Worm (Caenorhabditis elegans) whole organism, young adult: ENCODE results near the gene obr-1.
A peak's percentile ranks its signal among the peaks of the same experiment; 100 is the strongest.

Source experiments
- C06A6.2 ChIP-seq: fragments of 200-800 bp; sonication (Bioruptor generic); conservative IDR thresholded peaks from 2 replicates; pipeline ENCODE4 v1.3.6; 2022; ENCODE audit warnings: missing genetic modification characterization, missing compliant biosample characterization
- C17E4.6 ChIP-seq: fragments of 200-800 bp; sonication (Bioruptor generic); IDR thresholded peaks from 2 replicates; pipeline ENCODE4 v1.3.6; 2022; ENCODE audit warnings: missing genetic modification reagents, missing genetic modification characterization, missing compliant biosample characterization
- F22D6.2 ChIP-seq: sonication (generic microtip); optimal IDR thresholded peaks from 2 replicates; lab custom pipeline; 2016; ENCODE audit warnings: mild to moderate bottlenecking, missing genetic modification characterization, missing compliant biosample characterization
- F23B12.7 ChIP-seq: sonication (generic microtip); optimal IDR thresholded peaks from 2 replicates; lab custom pipeline; 2017; ENCODE audit warnings: missing genetic modification characterization, mild to moderate bottlenecking, missing compliant biosample characterization, antibody characterized with exemption, moderate library complexity; ENCODE audit not compliant: insufficient read depth
- F33H1.4 ChIP-seq: fragments of 200-800 bp; sonication (Bioruptor generic); IDR thresholded peaks from 2 replicates; pipeline ENCODE4 v1.3.6; 2022; ENCODE audit warnings: missing genetic modification reagents, missing genetic modification characterization, missing compliant biosample characterization
- F39B2.1 ChIP-seq: fragments of 200-800 bp; sonication (Bioruptor generic); IDR thresholded peaks from 2 replicates; pipeline ENCODE4 v1.3.6; 2022; ENCODE audit warnings: missing genetic modification reagents, missing genetic modification characterization, missing compliant biosample characterization
- F52B5.7 ChIP-seq: sonication (generic microtip); optimal IDR thresholded peaks from 2 replicates; lab custom pipeline; 2016; ENCODE audit warnings: mild to moderate bottlenecking, missing genetic modification characterization, missing compliant biosample characterization
- F55B11.4 ChIP-seq: sonication (generic microtip); optimal IDR thresholded peaks from 2 replicates; lab custom pipeline; 2016; ENCODE audit warnings: missing compliant biosample characterization, missing genetic modification characterization, borderline replicate concordance; ENCODE audit not compliant: insufficient read depth
- T07F8.4 ChIP-seq: sonication (generic microtip); optimal IDR thresholded peaks from 2 replicates; lab custom pipeline; 2016; ENCODE audit warnings: mild to moderate bottlenecking, missing genetic modification characterization, moderate library complexity, missing compliant biosample characterization
- akir-1 ChIP-seq: fragments of 200-800 bp; sonication (Bioruptor generic); optimal IDR thresholded peaks from 2 replicates; lab custom pipeline; 2018; ENCODE audit warnings: mild to moderate bottlenecking, missing genetic modification characterization, moderate library complexity, missing compliant biosample characterization
- aptf-2 ChIP-seq: fragments of 200-800 bp; sonication (Bioruptor generic); conservative IDR thresholded peaks from 2 replicates; pipeline ENCODE4 v1.3.6; 2022; ENCODE audit warnings: missing genetic modification reagents, missing genetic modification characterization, missing compliant biosample characterization
- atf-7 ChIP-seq: sonication (generic microtip); optimal IDR thresholded peaks from 2 replicates; lab custom pipeline; 2017; ENCODE audit warnings: mild to moderate bottlenecking, missing genetic modification characterization, missing compliant biosample characterization
- athp-1 ChIP-seq: sonication (generic microtip); optimal IDR thresholded peaks from 2 replicates; lab custom pipeline; 2017; ENCODE audit warnings: mild to moderate bottlenecking, missing genetic modification characterization, missing compliant biosample characterization
- attf-5 ChIP-seq: fragments of 200-800 bp; sonication (Bioruptor generic); optimal IDR thresholded peaks from 2 replicates; lab custom pipeline; 2018; ENCODE audit warnings: mild to moderate bottlenecking, missing genetic modification characterization, missing compliant biosample characterization
- ccch-3 ChIP-seq: fragments of 200-800 bp; sonication (Bioruptor generic); optimal IDR thresholded peaks from 2 replicates; lab custom pipeline; 2018; ENCODE audit warnings: mild to moderate bottlenecking, missing genetic modification characterization, missing compliant biosample characterization
- cebp-1 ChIP-seq, 2 experiments: fragments of 200-800 bp in 1 of 2; sonication (Bioruptor generic) in 1 of 2; sonication (generic microtip) in 1 of 2; IDR thresholded peaks in 1 of 2; optimal IDR thresholded peaks in 1 of 2; 2 replicates each; pipeline versions ENCODE4 v1.3.6 to Lab custom; 2017 to 2022; ENCODE audit warnings: missing compliant biosample characterization in 2 of 2, missing genetic modification characterization in 2 of 2, mild to moderate bottlenecking in 1 of 2, missing genetic modification reagents in 1 of 2, moderate library complexity in 1 of 2
- ceh-27 ChIP-seq: fragments of 200-800 bp; sonication (Bioruptor generic); optimal IDR thresholded peaks from 2 replicates; lab custom pipeline; 2018; ENCODE audit warnings: mild to moderate bottlenecking, missing genetic modification characterization, moderate library complexity, missing compliant biosample characterization
- ceh-58 ChIP-seq: fragments of 200-800 bp; sonication (Bioruptor generic); IDR thresholded peaks from 2 replicates; pipeline ENCODE4 v1.3.6; 2022; ENCODE audit warnings: missing genetic modification characterization, missing compliant biosample characterization
- dox-1 ChIP-seq: fragments of 200-800 bp; sonication (Bioruptor generic); IDR thresholded peaks from 2 replicates; pipeline ENCODE4 v1.3.6; 2022; ENCODE audit warnings: missing genetic modification reagents, missing genetic modification characterization, missing compliant biosample characterization
- egl-18 ChIP-seq: fragments of 200-800 bp; sonication (Bioruptor generic); IDR thresholded peaks from 2 replicates; pipeline ENCODE4 v1.3.6; 2022; ENCODE audit warnings: missing genetic modification reagents, missing genetic modification characterization, missing compliant biosample characterization
- fkh-3 ChIP-seq: sonication (generic microtip); optimal IDR thresholded peaks from 2 replicates; lab custom pipeline; 2016; ENCODE audit warnings: mild to moderate bottlenecking, missing genetic modification characterization, missing compliant biosample characterization
- gei-17 ChIP-seq: fragments of 200-800 bp; sonication (Bioruptor generic); optimal IDR thresholded peaks from 2 replicates; lab custom pipeline; 2018; ENCODE audit warnings: mild to moderate bottlenecking, missing genetic modification characterization, missing compliant biosample characterization
- hlh-26 ChIP-seq: fragments of 200-800 bp; sonication (Bioruptor generic); conservative IDR thresholded peaks from 2 replicates; pipeline ENCODE4 v1.3.6; 2022; ENCODE audit warnings: missing genetic modification reagents, missing genetic modification characterization, missing compliant biosample characterization
- hmg-20 ChIP-seq: fragments of 200-800 bp; sonication (Bioruptor generic); IDR thresholded peaks from 2 replicates; pipeline ENCODE4 v1.3.6; 2022; ENCODE audit warnings: missing genetic modification reagents, missing genetic modification characterization, missing compliant biosample characterization
- hsf-1 ChIP-seq: fragments of 200-800 bp; sonication (Bioruptor generic); IDR thresholded peaks from 2 replicates; pipeline ENCODE4 v1.3.6; 2022; ENCODE audit warnings: missing genetic modification reagents, missing genetic modification characterization, missing compliant biosample characterization
- lin-35 ChIP-seq, 3 experiments: fragments of 150-350 bp in 2 of 3; sonication (generic microtip) in 1 of 3; optimal IDR thresholded peaks; 2 replicates each; lab custom pipeline; 2014 to 2018; ENCODE audit warnings: missing biosample characterization in 3 of 3, missing genetic modification characterization in 3 of 3, missing genetic modification reagents in 3 of 3
- lin-54 ChIP-seq: fragments of 200-800 bp; sonication (Bioruptor generic); optimal IDR thresholded peaks from 2 replicates; lab custom pipeline; 2018; ENCODE audit warnings: mild to moderate bottlenecking, missing genetic modification characterization, missing compliant biosample characterization
- lsy-27 ChIP-seq: sonication (generic microtip); optimal IDR thresholded peaks from 2 replicates; lab custom pipeline; 2017; ENCODE audit warnings: missing genetic modification characterization, mild to moderate bottlenecking, missing compliant biosample characterization, antibody characterized with exemption, missing genotype, borderline replicate concordance; ENCODE audit not compliant: insufficient read depth
- madf-3 ChIP-seq: fragments of 200-800 bp; sonication (Bioruptor generic); IDR thresholded peaks from 2 replicates; pipeline ENCODE4 v1.3.6; 2022; ENCODE audit warnings: missing genetic modification reagents, missing genetic modification characterization, missing compliant biosample characterization
- madf-8 ChIP-seq: fragments of 200-800 bp; sonication (Bioruptor generic); conservative IDR thresholded peaks from 2 replicates; pipeline ENCODE4 v1.3.6; 2022; ENCODE audit warnings: missing genetic modification reagents, missing genetic modification characterization, missing compliant biosample characterization
- mxl-1 ChIP-seq: sonication (generic microtip); optimal IDR thresholded peaks from 2 replicates; lab custom pipeline; 2016; ENCODE audit warnings: missing genetic modification characterization, missing compliant biosample characterization
- nfya-1 ChIP-seq: sonication (generic microtip); optimal IDR thresholded peaks from 2 replicates; lab custom pipeline; 2017; ENCODE audit warnings: antibody characterized with exemption, missing compliant biosample characterization, missing genetic modification characterization, borderline replicate concordance; ENCODE audit not compliant: insufficient read depth
- nfya-2 ChIP-seq: fragments of 200-800 bp; sonication (Bioruptor generic); IDR thresholded peaks from 2 replicates; pipeline ENCODE4 v1.3.6; 2022; ENCODE audit warnings: missing genetic modification reagents, missing genetic modification characterization, missing compliant biosample characterization
- nhr-120 ChIP-seq: fragments of 200-800 bp; sonication (Bioruptor generic); IDR thresholded peaks from 2 replicates; pipeline ENCODE4 v1.3.6; 2022; ENCODE audit warnings: missing genetic modification characterization, missing compliant biosample characterization
- nhr-80 ChIP-seq: sonication (generic microtip); optimal IDR thresholded peaks from 2 replicates; lab custom pipeline; 2016; ENCODE audit warnings: missing genetic modification characterization, missing compliant biosample characterization
- rcor-1 ChIP-seq: fragments of 200-800 bp; sonication (Bioruptor generic); IDR thresholded peaks from 2 replicates; pipeline ENCODE4 v1.3.6; 2022; ENCODE audit warnings: missing genetic modification reagents, missing genetic modification characterization, missing compliant biosample characterization
- rec-8 ChIP-seq, 2 experiments: sonication (generic microtip); optimal IDR thresholded peaks; 2 replicates each; lab custom pipeline; 2016; ENCODE audit warnings: mild to moderate bottlenecking in 2 of 2, missing genetic modification characterization in 2 of 2, missing genetic modification reagents in 2 of 2, missing genotype in 2 of 2, missing biosample characterization in 1 of 2, missing compliant biosample characterization in 1 of 2, moderate library complexity in 1 of 2
- snpc-4 ChIP-seq, 5 experiments: fragments of 150-350 bp in 1 of 5; sonication (generic microtip) in 4 of 5; optimal IDR thresholded peaks; 2 replicates each; lab custom pipeline; 2014 to 2018; ENCODE audit warnings: missing genetic modification characterization in 5 of 5, missing biosample characterization in 3 of 5, antibody characterized with exemption in 2 of 5, mild to moderate bottlenecking in 2 of 5, missing compliant biosample characterization in 2 of 5, missing genotype in 2 of 5, moderate library complexity in 2 of 5, missing genetic modification reagents in 1 of 5
- sptf-2 ChIP-seq: fragments of 200-800 bp; sonication (Bioruptor generic); optimal IDR thresholded peaks from 2 replicates; lab custom pipeline; 2018; ENCODE audit warnings: mild to moderate bottlenecking, missing genetic modification characterization, missing compliant biosample characterization
- tbx-9 ChIP-seq: sonication (generic microtip); optimal IDR thresholded peaks from 2 replicates; lab custom pipeline; 2016; ENCODE audit warnings: borderline replicate concordance, missing genetic modification characterization, inconsistent platforms, missing compliant biosample characterization
- tlf-1 ChIP-seq: fragments of 200-800 bp; sonication (Bioruptor generic); optimal IDR thresholded peaks from 2 replicates; lab custom pipeline; 2018; ENCODE audit warnings: mild to moderate bottlenecking, missing genetic modification characterization, missing compliant biosample characterization
- xnd-1 ChIP-seq: sonication (generic microtip); optimal IDR thresholded peaks from 2 replicates; lab custom pipeline; 2016; ENCODE audit warnings: missing genotype, missing genetic modification reagents, missing genetic modification characterization, missing compliant biosample characterization
- ztf-18 ChIP-seq: sonication (generic microtip); optimal IDR thresholded peaks from 2 replicates; lab custom pipeline; 2016; ENCODE audit warnings: missing genotype, mild to moderate bottlenecking, missing genetic modification characterization, missing compliant biosample characterization
- ztf-22 ChIP-seq: fragments of 200-800 bp; sonication (Bioruptor generic); optimal IDR thresholded peaks from 2 replicates; lab custom pipeline; 2018; ENCODE audit warnings: mild to moderate bottlenecking, missing genetic modification characterization, moderate library complexity, missing compliant biosample characterization
- ztf-25 ChIP-seq: fragments of 200-800 bp; sonication (Bioruptor generic); IDR thresholded peaks from 2 replicates; pipeline ENCODE4 v1.3.6; 2022; ENCODE audit warnings: missing genetic modification reagents, missing genetic modification characterization, missing compliant biosample characterization
- ztf-6 ChIP-seq: fragments of 200-800 bp; sonication (Bioruptor generic); IDR thresholded peaks from 2 replicates; pipeline ENCODE4 v1.3.6; 2022; ENCODE audit warnings: missing genetic modification reagents, missing genetic modification characterization, missing compliant biosample characterization

Gene obr-1

DNA sequence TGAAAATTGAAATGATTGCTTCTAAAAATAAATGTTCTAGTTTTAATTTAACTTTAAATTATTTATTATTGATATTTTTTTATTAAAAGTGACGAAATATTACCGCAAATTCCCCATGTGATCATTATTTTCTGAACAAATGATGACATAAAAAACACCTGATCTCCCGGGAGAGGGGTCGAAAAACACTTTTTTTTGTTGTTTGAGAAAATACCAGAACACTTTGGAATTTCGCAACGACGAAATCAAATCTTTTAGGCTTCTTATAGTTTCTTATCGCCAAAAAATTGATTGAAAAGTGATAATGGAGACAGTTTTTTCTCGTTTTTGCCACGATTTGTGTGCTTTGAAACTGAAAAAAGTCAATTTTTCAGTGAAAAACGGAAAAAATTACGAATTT, 26.4 kb downstream of the obr-1 start:
- TF ChIP-seq F33H1.4 (GFP tag; lab: Robert Waterston, UW) (no peak), sptf-2 (GFP tag; lab: Kevin White, UChicago) (no peak), cebp-1 (GFP tag; IDR thresholded peaks at IDR 0.05; lab: Robert Waterston, UW) (peak; percentile 94), cebp-1 (tag; optimal IDR thresholded peaks at IDR 0.05; lab: Kevin White, UChicago) (peak; percentile 96), nfya-2 (GFP tag; lab: Robert Waterston, UW) (no peak), aptf-2 (no peak), gei-17 (GFP tag; lab: Kevin White, UChicago) (no peak), T07F8.4 (no peak), F39B2.1 (no peak), atf-7 (tag; lab: Kevin White, UChicago) (no peak), akir-1 (GFP tag; lab: Kevin White, UChicago) (no peak), tbx-9 (tag; lab: Kevin White, UChicago) (no peak), ztf-18 (tag; lab: Kevin White, UChicago) (no peak), rec-8 (tag; optimal IDR thresholded peaks at IDR 0.05; lab: Kevin White, UChicago) (no peak), C06A6.2 (GFP tag; lab: Robert Waterston, UW) (no peak), ccch-3 (GFP tag; lab: Kevin White, UChicago) (no peak), hlh-26 (GFP tag; lab: Robert Waterston, UW) (no peak), madf-8 (GFP tag; lab: Robert Waterston, UW) (no peak), attf-5 (GFP tag; lab: Kevin White, UChicago) (peak; percentile 25), nfya-1 (tag; lab: Kevin White, UChicago) (no peak), F22D6.2 (tag; lab: Kevin White, UChicago) (no peak), lin-35 (GFP tag; optimal IDR thresholded peaks at IDR 0.05; lab: Kevin White, UChicago) (no peak), snpc-4 (GFP tag; optimal IDR thresholded peaks at IDR 0.05; lab: Kevin White, UChicago) (no peak), snpc-4 (tag; optimal IDR thresholded peaks at IDR 0.05; lab: Kevin White, UChicago) (no peak), ztf-6 (GFP tag; lab: Robert Waterston, UW) (no peak), fkh-3 (no peak), madf-3 (GFP tag; lab: Robert Waterston, UW) (no peak), ceh-58 (GFP tag; lab: Robert Waterston, UW) (no peak), tlf-1 (GFP tag; lab: Kevin White, UChicago) (no peak), ztf-25 (no peak), ztf-22 (GFP tag; lab: Kevin White, UChicago) (no peak), nhr-80 (tag; lab: Kevin White, UChicago) (peak; percentile 15), C17E4.6 (GFP tag; lab: Robert Waterston, UW) (no peak), mxl-1 (tag; lab: Kevin White, UChicago) (no peak), hsf-1 (GFP tag; lab: Robert Waterston, UW) (peak; percentile 53; the same call in 1 of the 2 replicates), nhr-120 (GFP tag; lab: Robert Waterston, UW) (no peak)

DNA sequence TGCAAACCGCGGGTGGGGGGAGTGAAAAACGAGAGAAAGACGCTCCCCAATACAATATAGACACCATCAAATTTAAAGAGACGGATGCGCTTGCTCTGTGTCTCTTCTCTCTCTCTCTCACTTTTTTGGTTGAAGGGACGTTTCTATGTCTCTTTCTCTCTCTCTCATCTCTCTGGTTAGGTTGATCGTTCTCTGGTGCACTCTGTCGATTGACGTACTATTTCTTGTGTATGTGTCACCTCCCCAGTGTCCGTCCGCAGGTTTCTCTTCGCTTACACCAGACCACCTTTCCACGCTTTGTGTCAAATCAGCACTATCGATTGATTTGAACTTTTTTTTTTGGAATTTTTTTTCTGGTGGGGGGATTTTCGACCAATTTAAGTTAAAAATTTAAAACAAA, 27.3 kb downstream of the obr-1 start:
- TF ChIP-seq ztf-6 (GFP tag; lab: Robert Waterston, UW): no peak
- no peak for TF ChIP-seq F55B11.4 (tag; lab: Kevin White, UChicago)
- TF ChIP-seq egl-18 (GFP tag; lab: Robert Waterston, UW): no peak
- TF ChIP-seq xnd-1: no peak
- no peak for TF ChIP-seq athp-1 (tag; lab: Kevin White, UChicago)
- TF ChIP-seq tlf-1 (GFP tag; lab: Kevin White, UChicago): no peak
- TF ChIP-seq F23B12.7 (tag; lab: Kevin White, UChicago): peak; percentile 71
- TF ChIP-seq ceh-27 (GFP tag; lab: Kevin White, UChicago): no peak
- TF ChIP-seq F52B5.7: no peak
- no peak for TF ChIP-seq F39B2.1
- TF ChIP-seq lsy-27 (tag; lab: Kevin White, UChicago): no peak
- no peak for TF ChIP-seq hmg-20 (GFP tag; lab: Robert Waterston, UW)
- TF ChIP-seq rcor-1 (GFP tag; lab: Robert Waterston, UW): no peak
- no peak for TF ChIP-seq F33H1.4 (GFP tag; lab: Robert Waterston, UW)
- TF ChIP-seq lin-54 (GFP tag; lab: Kevin White, UChicago): peak; percentile 11
- no peak for TF ChIP-seq C06A6.2 (GFP tag; lab: Robert Waterston, UW)
- peak; percentile 81 for TF ChIP-seq dox-1 (GFP tag; lab: Robert Waterston, UW)
- no peak for TF ChIP-seq ceh-58 (GFP tag; lab: Robert Waterston, UW)
